Worm (Caenorhabditis elegans): Measurements from ENCODE around the gene irld-40.

- TF ChIP-seq syd-9 (tag; optimal IDR thresholded peaks at IDR 0.05) (no peak), rnt-1 (tag; optimal IDR thresholded peaks at IDR 0.05) (no peak), unc-42 (tag; optimal IDR thresholded peaks at IDR 0.05) (no peak), pha-4 (tag; optimal IDR thresholded peaks at IDR 0.05) (no peak), ceh-14 (tag; optimal IDR thresholded peaks at IDR 0.05) (no peak), F13H6.1 (tag; optimal IDR thresholded peaks at IDR 0.05) (no peak), fkh-10 (GFP tag; optimal IDR thresholded peaks at IDR 0.05) (no peak), pqm-1 (tag; optimal IDR thresholded peaks at IDR 0.05) (no peak)
Observed at ce11 chrV:1666904-1667303, 4.5 kb downstream of the irld-40 start, which contains the start of gene K04F1.8.
